Worm (Caenorhabditis elegans) whole organism, early embryonic: ENCODE measurements around the gene copd-1.

Source experiments
- B0310.2 ChIP-seq: sonication (generic microtip); optimal IDR thresholded peaks from 2 replicates; lab custom pipeline; 2016; ENCODE audit warnings: mild to moderate bottlenecking, missing genetic modification characterization, missing compliant biosample characterization
- F13C5.2 ChIP-seq: sonication (generic microtip); optimal IDR thresholded peaks from 2 replicates; lab custom pipeline; 2017; ENCODE audit warnings: mild to moderate bottlenecking, missing genetic modification characterization, inconsistent platforms, missing compliant biosample characterization
- aly-1 ChIP-seq: sonication (generic microtip); optimal IDR thresholded peaks from 2 replicates; lab custom pipeline; 2016; ENCODE audit warnings: missing genetic modification characterization, missing compliant biosample characterization
- ama-1 ChIP-seq: fragments of 150-350 bp; optimal IDR thresholded peaks from 2 replicates; lab custom pipeline; 2014
- ceh-13 ChIP-seq: fragments of 200-800 bp; sonication (Bioruptor generic); optimal IDR thresholded peaks from 2 replicates; lab custom pipeline; 2018; ENCODE audit warnings: mild to moderate bottlenecking, missing genetic modification characterization, missing compliant biosample characterization
- ceh-36 ChIP-seq: sonication (generic microtip); optimal IDR thresholded peaks from 2 replicates; lab custom pipeline; 2016; ENCODE audit warnings: missing genetic modification characterization, inconsistent platforms, missing compliant biosample characterization
- ets-7 ChIP-seq: sonication (generic microtip); optimal IDR thresholded peaks from 2 replicates; lab custom pipeline; 2016; ENCODE audit warnings: missing genotype, missing genetic modification characterization, missing compliant biosample characterization
- flt-1 ChIP-seq: fragments of 200-800 bp; sonication (Bioruptor generic); IDR thresholded peaks from 2 replicates; pipeline ENCODE4 v1.3.6; 2022; ENCODE audit warnings: missing genetic modification characterization, missing compliant biosample characterization
- hmbx-1 ChIP-seq: sonication (generic microtip); optimal IDR thresholded peaks from 2 replicates; lab custom pipeline; 2016; ENCODE audit warnings: mild to moderate bottlenecking, missing genetic modification characterization, missing compliant biosample characterization
- hmg-4 ChIP-seq: fragments of 200-800 bp; sonication (Bioruptor generic); optimal IDR thresholded peaks from 2 replicates; lab custom pipeline; 2018; ENCODE audit warnings: mild to moderate bottlenecking, missing genetic modification characterization, missing compliant biosample characterization
- hnd-1 ChIP-seq: sonication (generic microtip); optimal IDR thresholded peaks from 2 replicates; lab custom pipeline; 2016; ENCODE audit warnings: missing genetic modification characterization, missing compliant biosample characterization
- pes-1 ChIP-seq: fragments of 200-800 bp; sonication (Bioruptor generic); IDR thresholded peaks from 2 replicates; pipeline ENCODE4 v1.3.6; 2022; ENCODE audit warnings: missing genetic modification reagents, missing genetic modification characterization, missing compliant biosample characterization
- scrt-1 ChIP-seq: fragments of 200-800 bp; sonication (Bioruptor generic); IDR thresholded peaks from 2 replicates; pipeline ENCODE4 v1.3.6; 2022; ENCODE audit warnings: missing genetic modification characterization, missing compliant biosample characterization
- sea-1 ChIP-seq: fragments of 200-800 bp; sonication (Bioruptor generic); conservative IDR thresholded peaks from 2 replicates; pipeline ENCODE4 v1.3.6; 2022; ENCODE audit warnings: missing genetic modification characterization, missing compliant biosample characterization
- tbx-11 ChIP-seq: fragments of 200-800 bp; sonication (Bioruptor generic); IDR thresholded peaks from 2 replicates; pipeline ENCODE4 v1.3.6; 2022; ENCODE audit warnings: missing genetic modification characterization, missing compliant biosample characterization
- tbx-37 ChIP-seq: fragments of 200-800 bp; sonication (Bioruptor generic); conservative IDR thresholded peaks from 2 replicates; pipeline ENCODE4 v1.3.6; 2022; ENCODE audit warnings: missing genetic modification reagents, missing genetic modification characterization, missing compliant biosample characterization
- tra-4 ChIP-seq: sonication (generic microtip); optimal IDR thresholded peaks from 2 replicates; lab custom pipeline; 2017; ENCODE audit warnings: missing genetic modification characterization, missing compliant biosample characterization

The copd-1 gene

DNA sequence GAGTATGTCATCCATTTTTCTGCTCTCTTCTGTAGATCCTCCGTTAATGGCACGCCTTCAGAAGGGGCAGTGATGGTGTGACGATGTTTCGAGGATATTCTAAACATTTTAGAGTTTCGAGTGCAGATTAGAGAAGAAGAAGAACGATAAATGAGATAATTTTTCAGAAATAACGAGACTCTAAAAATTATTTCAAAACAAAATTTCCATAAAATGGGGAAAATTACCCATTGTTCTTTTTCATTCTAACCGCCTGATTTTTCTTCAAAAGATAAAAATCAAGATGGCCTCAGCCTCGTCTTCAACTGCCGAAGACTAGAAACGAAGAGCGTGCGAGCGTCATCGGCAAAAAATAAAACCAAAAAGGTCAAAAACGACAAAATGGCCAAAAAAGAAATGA lies 23.7 kb downstream of the copd-1 start, which contains the start of gene let-765:
Gene let-765, minus strand, starts transcription at position 101 of the 400 bp plus-strand sequence.
- TF ChIP-seq ceh-13 = no peak
- TF ChIP-seq pes-1 (GFP tag; lab: Robert Waterston, UW) = no peak
- no peak for TF ChIP-seq aly-1 (tag; lab: Kevin White, UChicago)
- no peak for TF ChIP-seq F13C5.2 (tag; lab: Kevin White, UChicago)
- no peak for TF ChIP-seq hmbx-1 (tag; lab: Kevin White, UChicago)
- TF ChIP-seq tbx-37 (GFP tag; lab: Robert Waterston, UW) = no peak
- no peak for TF ChIP-seq scrt-1 (GFP tag; lab: Robert Waterston, UW)
- TF ChIP-seq ceh-36 (tag; lab: Kevin White, UChicago) = no peak
- TF ChIP-seq flt-1 (GFP tag; lab: Robert Waterston, UW) = no peak
- no peak for TF ChIP-seq tra-4 (tag; lab: Kevin White, UChicago)
- no peak for TF ChIP-seq B0310.2 (tag; lab: Kevin White, UChicago)
- TF ChIP-seq ets-7 (tag; lab: Kevin White, UChicago) = no peak
- no peak for TF ChIP-seq ama-1 (lab: Kevin White, UChicago)
- TF ChIP-seq sea-1 (GFP tag; lab: Robert Waterston, UW) = no peak
- no peak for TF ChIP-seq hmg-4 (GFP tag; lab: Kevin White, UChicago)
- TF ChIP-seq tbx-11 (GFP tag; lab: Robert Waterston, UW) = no peak
- TF ChIP-seq hnd-1 = no peak

DNA sequence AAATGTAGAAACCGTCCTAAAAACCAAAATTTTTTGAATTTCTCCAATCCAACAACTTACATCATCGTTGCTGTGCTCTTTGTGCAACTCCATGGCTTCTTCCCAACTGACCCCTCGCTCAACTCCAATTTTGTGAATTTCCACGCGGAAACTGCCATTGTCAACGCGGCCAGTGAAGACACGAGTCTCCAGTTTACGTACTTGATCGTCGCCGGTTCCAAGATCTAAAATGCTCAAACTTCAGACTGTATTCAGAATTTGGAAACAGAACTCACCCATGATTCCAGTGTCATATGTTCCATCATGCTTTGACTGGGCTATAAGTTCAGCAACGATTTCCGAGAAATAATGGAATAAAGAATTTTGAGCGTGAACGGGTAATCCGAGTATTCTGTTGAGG lies 30.7 kb downstream of the copd-1 start:
- TF ChIP-seq B0310.2 (tag; lab: Kevin White, UChicago) = no peak
- TF ChIP-seq flt-1 (GFP tag; lab: Robert Waterston, UW) = no peak
- no peak for TF ChIP-seq pes-1 (GFP tag; lab: Robert Waterston, UW)
- no peak for TF ChIP-seq tra-4 (tag; lab: Kevin White, UChicago)
- no peak for TF ChIP-seq hnd-1
- no peak for TF ChIP-seq F13C5.2 (tag; lab: Kevin White, UChicago)
- TF ChIP-seq ama-1 (lab: Kevin White, UChicago) = no peak
- TF ChIP-seq tbx-37 (GFP tag; lab: Robert Waterston, UW) = no peak
- TF ChIP-seq ceh-36 (tag; lab: Kevin White, UChicago) = no peak
- no peak for TF ChIP-seq hmbx-1 (tag; lab: Kevin White, UChicago)
- no peak for TF ChIP-seq tbx-11 (GFP tag; lab: Robert Waterston, UW)
- TF ChIP-seq aly-1 (tag; lab: Kevin White, UChicago) = no peak

DNA sequence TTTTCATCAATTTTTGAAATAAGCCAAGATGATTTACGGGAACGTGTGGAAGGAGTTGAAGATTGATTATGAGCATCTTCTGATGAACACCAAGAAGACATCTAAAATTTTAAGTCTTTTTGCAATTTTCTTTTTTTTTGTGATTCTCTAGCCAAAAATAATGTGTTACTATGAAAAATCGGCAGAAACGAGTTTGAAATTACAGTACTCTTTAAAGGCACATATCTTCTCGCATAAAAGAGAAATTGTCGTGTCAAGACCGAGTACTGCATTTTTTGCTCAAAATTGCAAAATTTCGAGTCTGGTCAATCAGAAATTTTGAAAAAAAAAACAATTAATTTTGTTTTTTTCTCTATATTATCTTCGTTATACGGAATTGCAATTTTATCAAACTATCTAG lies 32.7 kb downstream of the copd-1 start, which contains the start of gene F20H11.1:
Gene F20H11.1, minus strand, starts transcription at position 101 of the 400 bp plus-strand sequence.
- TF ChIP-seq hmbx-1 (tag; lab: Kevin White, UChicago) (no peak), tbx-11 (GFP tag; lab: Robert Waterston, UW) (no peak), B0310.2 (tag; lab: Kevin White, UChicago) (no peak), ets-7 (tag; lab: Kevin White, UChicago) (no peak), ama-1 (lab: Kevin White, UChicago) (no peak), hmg-4 (GFP tag; lab: Kevin White, UChicago) (no peak), F13C5.2 (tag; lab: Kevin White, UChicago) (no peak), ceh-13 (no peak), sea-1 (GFP tag; lab: Robert Waterston, UW) (no peak)

DNA sequence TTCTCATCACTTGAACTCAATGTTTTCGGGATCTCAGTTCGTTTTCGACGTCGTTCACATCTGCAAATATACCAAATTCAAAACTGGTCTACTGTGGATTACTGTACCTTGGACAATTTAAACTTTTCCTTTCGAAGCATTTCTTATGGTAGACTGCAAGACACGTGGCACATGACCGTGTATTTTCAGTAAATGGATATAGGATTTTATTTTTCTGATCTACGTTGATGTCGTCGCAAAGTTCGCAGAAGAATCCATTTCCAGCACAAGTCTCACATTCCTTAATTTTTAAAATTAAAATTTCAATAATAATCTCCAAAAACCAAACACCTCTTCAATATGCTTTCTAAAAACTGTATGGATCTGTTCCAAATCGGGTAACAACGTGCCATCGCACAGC lies 35.3 kb downstream of the copd-1 start:
- TF ChIP-seq tbx-37 (GFP tag; lab: Robert Waterston, UW) (no peak), ama-1 (lab: Kevin White, UChicago) (no peak), flt-1 (GFP tag; lab: Robert Waterston, UW) (no peak), scrt-1 (GFP tag; lab: Robert Waterston, UW) (no peak), ceh-13 (no peak), ceh-36 (tag; lab: Kevin White, UChicago) (no peak), ets-7 (tag; lab: Kevin White, UChicago) (no peak)

DNA sequence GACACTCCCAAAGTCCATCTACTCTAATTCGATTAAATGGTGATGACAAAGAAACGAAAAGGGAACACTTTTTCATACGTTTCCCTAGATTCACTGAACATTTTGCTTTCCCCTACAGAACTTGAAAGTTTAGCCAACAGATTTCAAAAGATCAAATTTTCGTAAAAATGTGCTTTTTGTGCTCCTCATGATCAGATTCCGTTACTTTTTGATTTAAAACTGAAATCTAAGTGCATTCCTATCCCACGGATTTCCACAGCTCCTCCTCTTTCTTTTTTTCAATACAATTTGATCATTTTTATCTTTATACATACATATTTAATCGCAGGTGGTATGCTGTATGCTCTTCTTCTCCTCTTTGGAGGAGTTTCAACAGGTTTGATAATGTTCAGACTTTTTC lies 37.2 kb downstream of the copd-1 start, which contains the start of gene ddo-3:
Gene ddo-3, plus strand, starts transcription at position 301 of the 400 bp plus-strand sequence.
- TF ChIP-seq flt-1 (GFP tag; lab: Robert Waterston, UW) (no peak), tbx-37 (GFP tag; lab: Robert Waterston, UW) (no peak), hmbx-1 (tag; lab: Kevin White, UChicago) (no peak), aly-1 (tag; lab: Kevin White, UChicago) (no peak), ceh-36 (tag; lab: Kevin White, UChicago) (no peak), ets-7 (tag; lab: Kevin White, UChicago) (no peak), tra-4 (tag; lab: Kevin White, UChicago) (no peak), ceh-13 (no peak), ama-1 (lab: Kevin White, UChicago) (no peak), scrt-1 (GFP tag; lab: Robert Waterston, UW) (no peak), hnd-1 (no peak), pes-1 (GFP tag; lab: Robert Waterston, UW) (no peak)

DNA sequence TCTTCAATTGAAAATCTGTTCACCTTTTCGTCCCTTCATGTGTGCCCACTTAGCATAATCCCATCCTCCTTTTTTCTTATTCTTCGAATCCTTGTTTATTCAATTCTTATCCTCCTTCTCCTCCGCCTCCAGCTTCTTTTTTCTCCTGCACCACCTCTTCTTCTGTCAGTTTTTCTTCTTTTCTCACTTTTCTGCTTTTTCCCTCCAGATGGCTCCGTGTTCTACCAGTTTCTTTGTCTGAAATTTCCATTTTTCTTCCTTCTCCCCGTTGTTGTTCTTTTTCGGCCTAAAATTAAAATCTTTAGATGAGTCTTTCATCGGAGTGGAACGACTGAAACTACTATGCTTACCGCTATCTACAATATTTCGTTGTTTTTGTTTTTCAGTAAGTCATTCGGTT lies 43.2 kb downstream of the copd-1 start, which contains the start of gene acr-21:
Gene acr-21, plus strand, starts transcription at position 301 of the 400 bp plus-strand sequence.
- TF ChIP-seq hnd-1 (no peak), ceh-36 (tag; lab: Kevin White, UChicago) (no peak), hmbx-1 (tag; lab: Kevin White, UChicago) (no peak), aly-1 (tag; lab: Kevin White, UChicago) (no peak), flt-1 (GFP tag; lab: Robert Waterston, UW) (no peak), ama-1 (lab: Kevin White, UChicago) (no peak)

DNA sequence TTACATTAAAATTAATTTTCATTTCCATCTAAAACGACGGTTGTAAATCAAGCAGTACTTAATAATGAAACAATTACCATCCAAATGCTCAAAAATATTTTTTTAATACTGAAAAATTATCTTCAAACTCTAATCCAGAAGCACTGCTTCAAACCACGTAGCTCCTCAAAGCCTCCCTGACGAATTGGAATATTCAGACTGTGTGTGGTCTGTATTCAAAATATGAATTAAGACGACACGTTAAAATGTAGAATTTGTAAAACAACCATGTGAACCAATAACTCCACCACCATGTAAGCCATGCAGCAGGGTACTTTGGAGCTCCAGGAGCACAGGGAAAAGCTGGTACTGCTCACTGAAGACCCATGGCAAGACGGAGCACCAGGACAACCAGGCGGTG lies 45.4 kb downstream of the copd-1 start, which contains the start of gene F27B3.8:
Gene F27B3.8, plus strand, starts transcription at position 301 of the 400 bp plus-strand sequence.
- TF ChIP-seq flt-1 (GFP tag; lab: Robert Waterston, UW) = no peak
- TF ChIP-seq ama-1 (lab: Kevin White, UChicago) = no peak
- TF ChIP-seq pes-1 (GFP tag; lab: Robert Waterston, UW) = no peak
- TF ChIP-seq F13C5.2 (tag; lab: Kevin White, UChicago) = no peak
- no peak for TF ChIP-seq ceh-13
- TF ChIP-seq hmbx-1 (tag; lab: Kevin White, UChicago) = no peak
- no peak for TF ChIP-seq tra-4 (tag; lab: Kevin White, UChicago)
